Fruit fly (Drosophila melanogaster): Measurements from ENCODE around the gene CG44198.

DNA sequence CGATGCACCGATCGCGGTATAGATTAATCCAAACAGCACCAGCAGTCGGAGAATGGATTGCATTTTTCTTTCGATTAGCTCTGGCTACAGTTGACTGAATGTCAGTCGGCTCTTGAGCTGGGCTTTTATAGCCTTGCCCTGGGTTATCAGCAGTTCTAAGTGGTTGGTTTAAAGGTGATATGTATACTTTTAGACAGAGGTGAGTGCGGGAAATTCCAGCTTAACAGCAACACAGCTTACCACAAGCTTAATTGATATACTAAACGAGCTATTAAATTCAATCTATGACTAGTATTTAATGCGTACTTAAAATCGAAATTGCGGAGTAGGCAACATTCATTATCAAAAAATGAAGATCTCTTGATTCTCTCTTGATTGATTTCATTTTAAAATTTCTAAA, 23.9 kb upstream of the CG44198 start, which contains the start of gene CG9928:
- TF ChIP-seq CG8301 (tag; optimal IDR thresholded peaks at IDR 0.05) (no peak), CG15710 (tag; optimal IDR thresholded peaks at IDR 0.05) (no peak), D1 (tag; optimal IDR thresholded peaks at IDR 0.05) (no peak)

Data from whole organism, pupa.